Fruit fly (Drosophila melanogaster): ENCODE measurements around the gene Nthl1.

Nthl1 gene

DNA sequence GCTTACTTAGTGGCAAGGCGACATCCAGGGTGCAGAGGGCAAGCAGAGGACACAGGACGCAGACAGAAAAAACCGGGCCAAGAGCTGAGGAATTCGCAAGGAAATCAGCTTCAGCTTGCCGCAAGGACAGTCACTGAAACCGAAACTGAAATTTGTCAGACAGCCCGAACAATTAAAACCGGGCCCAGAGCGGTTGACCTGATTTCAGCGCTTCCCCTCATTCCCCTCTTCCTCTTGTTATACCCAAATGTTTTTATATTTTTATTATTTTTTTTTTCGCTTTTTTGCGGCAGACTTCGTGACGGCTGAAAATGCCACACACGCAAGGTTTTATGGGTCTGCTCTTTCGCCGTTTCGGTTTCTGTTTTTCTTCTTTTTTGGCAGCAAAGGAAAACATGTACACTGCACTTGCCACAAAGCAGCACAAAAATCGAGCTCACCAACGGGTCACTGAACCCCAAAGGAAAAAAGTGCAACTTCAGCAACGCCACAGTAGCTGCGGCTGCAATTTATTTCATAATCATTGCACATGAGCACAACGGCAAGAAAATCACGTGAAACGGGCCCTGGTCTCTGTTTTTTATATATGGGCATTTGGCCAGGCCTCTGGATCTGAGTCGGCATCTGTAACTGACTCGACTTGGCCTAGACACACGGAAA lies 19.5 kb downstream of the Nthl1 start:
- no peak for TF ChIP-seq CG9948 (tag; optimal IDR thresholded peaks at IDR 0.05)
- TF ChIP-seq rn (GFP tag; IDR thresholded peaks at IDR 0.05) = no peak
- TF ChIP-seq gl (tag; optimal IDR thresholded peaks at IDR 0.05) = no peak
- TF ChIP-seq fd96Ca (GFP tag; IDR thresholded peaks at IDR 0.05) = no peak; the same call in 2 of the 3 replicates
- peak; percentile 60 for TF ChIP-seq EcR (GFP tag; optimal IDR thresholded peaks at IDR 0.05)
- no peak for TF ChIP-seq CG8159 (tag; optimal IDR thresholded peaks at IDR 0.05)
- no peak for TF ChIP-seq Pif1A (GFP tag; optimal IDR thresholded peaks at IDR 0.05)
- no peak for TF ChIP-seq D1 (tag; optimal IDR thresholded peaks at IDR 0.05)
- no peak for TF ChIP-seq CG8301 (tag; optimal IDR thresholded peaks at IDR 0.05)
- peak; percentile 59 for TF ChIP-seq Snoo (tag; optimal IDR thresholded peaks at IDR 0.05)

DNA sequence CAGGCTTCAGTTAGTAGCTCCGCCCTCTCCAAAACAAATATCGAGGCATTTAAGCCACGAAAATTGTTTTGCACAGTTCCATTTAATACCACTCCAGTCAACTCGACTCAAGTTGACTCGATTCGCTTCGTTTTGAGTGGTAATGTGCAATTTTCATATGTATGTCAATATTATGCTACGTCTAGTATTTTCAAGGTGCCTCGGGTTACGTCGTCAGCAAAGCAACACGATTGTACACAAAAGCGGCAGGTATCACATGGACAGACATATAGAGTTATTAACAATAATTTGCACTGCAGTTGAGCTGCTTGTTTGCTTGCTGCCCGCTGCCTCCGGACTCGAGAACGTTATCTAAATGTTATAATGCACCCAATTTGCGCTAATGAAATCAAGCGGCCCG lies 22.6 kb downstream of the Nthl1 start:
- TF ChIP-seq Pif1A (GFP tag; optimal IDR thresholded peaks at IDR 0.05) (no peak), CG13204 (GFP tag; optimal IDR thresholded peaks at IDR 0.05) (no peak), fd96Ca (GFP tag; IDR thresholded peaks at IDR 0.05) (no peak), CG10348 (GFP tag; IDR thresholded peaks at IDR 0.05) (no peak), Snoo (tag; optimal IDR thresholded peaks at IDR 0.05) (no peak), CG12605 (GFP tag; IDR thresholded peaks at IDR 0.05) (no peak), CG14655 (GFP tag; optimal IDR thresholded peaks at IDR 0.05) (no peak), CG32121 (GFP tag; IDR thresholded peaks at IDR 0.05) (no peak), CG15710 (tag; optimal IDR thresholded peaks at IDR 0.05) (no peak), gl (tag; optimal IDR thresholded peaks at IDR 0.05) (no peak), Ets98B (GFP tag; IDR thresholded peaks at IDR 0.05) (no peak), rn (GFP tag; IDR thresholded peaks at IDR 0.05) (no peak)

DNA sequence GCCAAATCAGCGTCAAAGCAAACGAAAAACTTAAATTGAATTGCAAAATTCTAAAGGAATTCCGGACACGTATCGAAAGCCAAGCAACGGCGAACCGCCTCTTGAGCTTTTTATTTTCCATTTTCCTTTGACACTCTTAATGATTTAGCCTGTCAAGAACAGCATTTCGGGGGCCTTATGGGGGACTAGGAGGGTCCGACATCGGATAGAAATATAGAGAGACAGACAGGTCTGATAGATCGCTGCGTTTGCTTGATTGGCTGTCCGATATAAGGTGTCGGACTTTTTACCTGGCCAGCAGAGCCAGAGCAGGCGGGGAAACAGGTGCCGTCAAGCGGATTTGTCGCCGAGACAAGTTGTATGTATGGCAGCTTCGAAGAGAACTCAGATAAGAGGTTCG lies 23.3 kb downstream of the Nthl1 start:
- TF ChIP-seq CG17806 (tag; optimal IDR thresholded peaks at IDR 0.05) = no peak
- TF ChIP-seq EcR (GFP tag; optimal IDR thresholded peaks at IDR 0.05) = no peak
- TF ChIP-seq CG13204 (GFP tag; optimal IDR thresholded peaks at IDR 0.05) = no peak
- TF ChIP-seq Pif1B (GFP tag; optimal IDR thresholded peaks at IDR 0.05) = no peak
- no peak for TF ChIP-seq CG8159 (tag; optimal IDR thresholded peaks at IDR 0.05)

DNA sequence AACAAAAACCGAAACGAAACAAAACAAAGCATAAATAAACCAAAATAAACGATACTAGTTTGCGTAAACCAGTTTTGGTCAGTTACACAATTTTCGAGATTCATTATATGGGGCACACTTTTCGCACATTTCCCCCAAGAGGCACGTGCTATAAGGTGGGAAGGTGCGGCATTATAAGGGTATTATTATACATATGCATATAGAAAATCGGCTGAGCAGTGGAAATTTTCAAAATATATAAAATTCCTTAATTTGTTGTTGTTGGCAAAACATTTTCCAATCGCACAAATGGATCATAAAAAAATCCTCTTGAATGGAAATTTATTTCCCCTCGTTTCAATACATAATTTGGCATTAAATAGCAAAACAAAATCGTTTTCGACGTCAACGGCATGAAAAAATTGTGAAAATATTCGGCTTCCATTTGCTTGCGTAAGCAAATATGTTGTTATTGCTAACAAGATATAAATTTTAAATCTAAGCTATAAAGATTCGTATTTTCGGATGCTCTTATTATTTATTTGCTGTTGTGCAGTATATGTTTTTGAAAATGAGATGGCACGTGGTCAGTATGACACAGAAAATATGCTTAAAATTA lies 29.1 kb downstream of the Nthl1 start:
- TF ChIP-seq D1 (tag; optimal IDR thresholded peaks at IDR 0.05) = peak; percentile 28
- TF ChIP-seq CG14655 (GFP tag; optimal IDR thresholded peaks at IDR 0.05) = no peak

DNA sequence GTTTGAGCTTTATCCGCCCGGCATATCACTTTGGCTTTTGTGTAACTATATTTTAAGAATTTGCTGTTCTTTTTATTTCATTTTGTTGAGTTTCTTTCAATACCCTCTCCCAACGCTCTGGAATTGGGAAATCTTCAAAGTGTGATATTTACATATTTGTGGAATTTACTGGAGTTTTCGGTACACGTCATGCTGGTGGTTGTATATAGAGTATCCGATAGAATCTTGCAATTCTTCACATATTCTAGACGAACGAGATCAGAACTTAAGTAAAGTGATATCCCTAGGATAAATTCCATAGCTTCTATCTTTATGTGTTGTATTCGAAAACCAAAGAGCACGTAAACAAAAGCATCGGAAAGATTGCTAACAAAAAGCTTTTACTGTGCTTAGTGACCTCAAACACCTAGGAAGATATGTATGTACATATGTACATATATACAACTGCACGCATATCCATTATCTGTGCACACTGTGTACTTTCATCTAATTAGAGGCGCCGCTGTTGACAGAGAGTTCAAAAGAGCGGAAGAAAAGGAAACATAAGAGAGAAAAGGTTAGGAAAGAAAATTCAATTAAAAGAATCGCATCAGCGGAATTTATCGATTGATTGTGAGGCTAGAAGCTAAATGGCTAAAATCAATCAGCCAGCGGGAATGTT lies 30.8 kb downstream of the Nthl1 start:
- TF ChIP-seq CG4496 (GFP tag; IDR thresholded peaks at IDR 0.05) (no peak), CG17806 (tag; optimal IDR thresholded peaks at IDR 0.05) (no peak), Snoo (tag; optimal IDR thresholded peaks at IDR 0.05) (no peak), CG8301 (tag; optimal IDR thresholded peaks at IDR 0.05) (no peak), CG10348 (GFP tag; IDR thresholded peaks at IDR 0.05) (no peak), Pif1B (GFP tag; optimal IDR thresholded peaks at IDR 0.05) (no peak)

DNA sequence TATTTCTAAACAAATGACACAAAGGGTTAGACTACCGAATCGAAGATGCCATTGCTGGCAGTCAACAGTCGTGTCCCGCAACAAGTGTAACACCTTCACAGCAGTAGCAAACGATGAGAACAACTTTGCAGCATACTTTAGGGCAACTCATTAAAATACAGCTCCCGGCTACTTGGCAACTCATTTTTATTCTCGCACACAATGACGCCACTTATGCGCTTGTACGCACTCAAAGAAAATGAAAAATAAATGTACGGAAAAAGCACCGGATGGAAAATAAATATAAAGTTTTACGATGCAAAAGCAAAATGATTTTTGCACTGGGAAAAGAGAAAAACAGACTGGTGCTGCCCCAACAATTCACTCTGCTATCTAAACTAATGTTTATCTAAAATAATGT lies 36.5 kb downstream of the Nthl1 start:
- peak; percentile 58 for TF ChIP-seq CG14655 (GFP tag; optimal IDR thresholded peaks at IDR 0.05)
- TF ChIP-seq CG15710 (tag; optimal IDR thresholded peaks at IDR 0.05) = peak; percentile 9
- TF ChIP-seq EcR (GFP tag; optimal IDR thresholded peaks at IDR 0.05) = no peak
- TF ChIP-seq D1 (tag; optimal IDR thresholded peaks at IDR 0.05) = peak; percentile 43
- TF ChIP-seq fd96Ca (GFP tag; IDR thresholded peaks at IDR 0.05) = no peak; the same call in 2 of the 3 replicates
- no peak for TF ChIP-seq Pif1B (GFP tag; optimal IDR thresholded peaks at IDR 0.05)
- TF ChIP-seq rn (GFP tag; IDR thresholded peaks at IDR 0.05) = no peak
- TF ChIP-seq CG9948 (tag; optimal IDR thresholded peaks at IDR 0.05) = no peak
- peak; percentile 9 for TF ChIP-seq CG8159 (tag; optimal IDR thresholded peaks at IDR 0.05)
- no peak for TF ChIP-seq Snoo (tag; optimal IDR thresholded peaks at IDR 0.05)
- TF ChIP-seq CG10348 (GFP tag; IDR thresholded peaks at IDR 0.05) = no peak
- TF ChIP-seq Pif1A (GFP tag; optimal IDR thresholded peaks at IDR 0.05) = peak; percentile 29
- peak; percentile 38 for TF ChIP-seq CG34367 (tag; optimal IDR thresholded peaks at IDR 0.05)
- no peak for TF ChIP-seq CG13204 (GFP tag; optimal IDR thresholded peaks at IDR 0.05)
- peak; percentile 16; the same call in 1 of the 2 replicates for TF ChIP-seq CG32121 (GFP tag; IDR thresholded peaks at IDR 0.05)
- TF ChIP-seq Ets98B (GFP tag; IDR thresholded peaks at IDR 0.05) = peak; percentile 61
- peak; percentile 73 for TF ChIP-seq CG12605 (GFP tag; IDR thresholded peaks at IDR 0.05)
- no peak for TF ChIP-seq CG17806 (tag; optimal IDR thresholded peaks at IDR 0.05)
- peak; percentile 77 for TF ChIP-seq CG4496 (GFP tag; IDR thresholded peaks at IDR 0.05)
- peak; percentile 40 for TF ChIP-seq CG8301 (tag; optimal IDR thresholded peaks at IDR 0.05)
- peak; percentile 59 for TF ChIP-seq gl (tag; optimal IDR thresholded peaks at IDR 0.05)

Data from whole organism, pupa.